Worm (Caenorhabditis elegans): ENCODE data around the gene ttc-7.
A peak's percentile ranks its signal among the peaks of the same experiment; 100 is the strongest.

ce11 chrIII:1859532-1859931 lies 697 bp upstream of the ttc-7 start, which contains the start of gene ddp-1:
- TF ChIP-seq F49E8.2 (tag; optimal IDR thresholded peaks at IDR 0.05; ENCODE audit: insufficient read depth) (peak; percentile 78), Y95B8A.8 (GFP tag; IDR thresholded peaks at IDR 0.05) (peak; percentile 82; the same call in 1 of the 2 replicates), ceh-79 (tag; optimal IDR thresholded peaks at IDR 0.05) (peak; percentile 86), F37B4.10 (GFP tag; IDR thresholded peaks at IDR 0.05) (no peak), T07F8.4 (tag; optimal IDR thresholded peaks at IDR 0.05) (peak; percentile 46), let-526 (GFP tag; IDR thresholded peaks at IDR 0.05) (peak; percentile 65; the same call in 1 of the 2 replicates), B0019.2 (GFP tag; conservative IDR thresholded peaks at IDR 0.05) (peak; percentile 84), ceh-27 (GFP tag; optimal IDR thresholded peaks at IDR 0.05) (peak; percentile 86)
